Worm (Caenorhabditis elegans) whole organism, mixed stage, embryonic: ENCODE results near the gene Y38F2AR.12.

Source experiments
- M03D4.4 ChIP-seq: sonication (generic microtip); optimal IDR thresholded peaks from 2 replicates; lab custom pipeline; 2017; ENCODE audit warnings: mild to moderate bottlenecking, missing genetic modification characterization, missing compliant biosample characterization
- bed-3 ChIP-seq: fragments of 200-800 bp; sonication (Bioruptor generic); optimal IDR thresholded peaks from 3 replicates; lab custom pipeline; 2018; ENCODE audit warnings: mild to moderate bottlenecking, missing genetic modification characterization, moderate library complexity, missing compliant biosample characterization
- blmp-1 ChIP-seq: fragments of 150-350 bp; optimal IDR thresholded peaks from 2 replicates; lab custom pipeline; 2014; ENCODE audit warnings: missing biosample characterization, missing genetic modification characterization
- ceh-39 ChIP-seq: fragments of 150-350 bp; optimal IDR thresholded peaks from 2 replicates; lab custom pipeline; 2014; ENCODE audit warnings: missing biosample characterization, missing genetic modification characterization
- ceh-43 ChIP-seq: fragments of 200-800 bp; sonication (Bioruptor generic); optimal IDR thresholded peaks from 2 replicates; lab custom pipeline; 2018; ENCODE audit warnings: mild to moderate bottlenecking, missing genetic modification characterization, moderate library complexity, missing compliant biosample characterization
- ceh-83 ChIP-seq: fragments of 200-800 bp; sonication (Bioruptor generic); optimal IDR thresholded peaks from 2 replicates; lab custom pipeline; 2018; ENCODE audit warnings: mild to moderate bottlenecking, missing genetic modification characterization, missing compliant biosample characterization
- ces-1 ChIP-seq: fragments of 150-350 bp; optimal IDR thresholded peaks from 2 replicates; lab custom pipeline; 2014; ENCODE audit warnings: missing biosample characterization, missing genetic modification reagents, missing genetic modification characterization
- cnd-1 ChIP-seq: fragments of 200-800 bp; sonication (Bioruptor generic); optimal IDR thresholded peaks from 2 replicates; lab custom pipeline; 2018; ENCODE audit warnings: mild to moderate bottlenecking, missing genetic modification characterization, missing compliant biosample characterization
- drap-1 ChIP-seq: fragments of 200-800 bp; sonication (Bioruptor generic); optimal IDR thresholded peaks from 3 replicates; lab custom pipeline; 2018; ENCODE audit warnings: mild to moderate bottlenecking, missing genetic modification characterization, missing compliant biosample characterization
- elt-1 ChIP-seq: sonication (generic microtip); optimal IDR thresholded peaks from 2 replicates; lab custom pipeline; 2017; ENCODE audit warnings: missing genetic modification characterization, mild to moderate bottlenecking, missing compliant biosample characterization, antibody characterized with exemption, moderate library complexity, borderline replicate concordance; ENCODE audit not compliant: insufficient read depth
- elt-3 ChIP-seq: fragments of 150-350 bp; optimal IDR thresholded peaks from 2 replicates; lab custom pipeline; 2014; ENCODE audit warnings: missing biosample characterization, missing genetic modification characterization
- flh-1 ChIP-seq: fragments of 200-800 bp; sonication (Bioruptor generic); optimal IDR thresholded peaks from 2 replicates; lab custom pipeline; 2018; ENCODE audit warnings: mild to moderate bottlenecking, missing genetic modification characterization, moderate library complexity, missing compliant biosample characterization
- hlh-1 ChIP-seq: fragments of 150-350 bp; optimal IDR thresholded peaks from 2 replicates; lab custom pipeline; 2014; ENCODE audit warnings: missing biosample characterization, missing genetic modification reagents, missing genetic modification characterization
- lin-13 ChIP-seq: fragments of 150-350 bp; optimal IDR thresholded peaks from 2 replicates; lab custom pipeline; 2014; ENCODE audit warnings: missing biosample characterization, missing genetic modification characterization
- lsy-2 ChIP-seq: fragments of 150-350 bp; optimal IDR thresholded peaks from 2 replicates; lab custom pipeline; 2014; ENCODE audit warnings: missing biosample characterization, missing genetic modification characterization
- mab-5 ChIP-seq: fragments of 150-350 bp; optimal IDR thresholded peaks from 2 replicates; lab custom pipeline; 2014; ENCODE audit warnings: missing biosample characterization, missing genetic modification characterization
- mep-1 ChIP-seq: fragments of 150-350 bp; optimal IDR thresholded peaks from 2 replicates; lab custom pipeline; 2017; ENCODE audit warnings: missing biosample characterization, missing genetic modification reagents, missing genetic modification characterization, inconsistent platforms
- mls-2 ChIP-seq: sonication (generic microtip); optimal IDR thresholded peaks from 2 replicates; lab custom pipeline; 2016; ENCODE audit warnings: mild to moderate bottlenecking, missing genetic modification characterization, moderate library complexity, missing compliant biosample characterization
- nhr-12 ChIP-seq: fragments of 150-350 bp; optimal IDR thresholded peaks from 2 replicates; lab custom pipeline; 2014; ENCODE audit warnings: missing biosample characterization, missing genetic modification characterization
- nhr-2 ChIP-seq: fragments of 150-350 bp; optimal IDR thresholded peaks from 2 replicates; lab custom pipeline; 2014; ENCODE audit warnings: missing biosample characterization, missing genetic modification characterization
- nhr-237 ChIP-seq: fragments of 150-350 bp; optimal IDR thresholded peaks from 2 replicates; lab custom pipeline; 2014; ENCODE audit warnings: missing biosample characterization, missing genetic modification characterization
- nhr-28 ChIP-seq: fragments of 150-350 bp; optimal IDR thresholded peaks from 2 replicates; lab custom pipeline; 2014; ENCODE audit warnings: missing biosample characterization, missing genetic modification characterization
- nhr-76 ChIP-seq: sonication (generic microtip); optimal IDR thresholded peaks from 2 replicates; lab custom pipeline; 2017; ENCODE audit warnings: missing biosample characterization, missing genetic modification characterization
- sem-2 ChIP-seq: fragments of 200-800 bp; sonication (Bioruptor generic); optimal IDR thresholded peaks from 2 replicates; lab custom pipeline; 2018; ENCODE audit warnings: mild to moderate bottlenecking, missing genetic modification characterization, missing compliant biosample characterization
- snpc-4 ChIP-seq: fragments of 150-350 bp; optimal IDR thresholded peaks from 2 replicates; lab custom pipeline; 2014; ENCODE audit warnings: missing biosample characterization, missing genetic modification characterization
- sptf-1 ChIP-seq: sonication (generic microtip); optimal IDR thresholded peaks from 2 replicates; lab custom pipeline; 2017; ENCODE audit warnings: mild to moderate bottlenecking, missing genetic modification characterization, moderate library complexity, missing compliant biosample characterization
- tbx-8 ChIP-seq: fragments of 200-800 bp; sonication (Bioruptor generic); optimal IDR thresholded peaks from 2 replicates; lab custom pipeline; 2018; ENCODE audit warnings: mild to moderate bottlenecking, missing genetic modification characterization, moderate library complexity, missing compliant biosample characterization
- unc-120 ChIP-seq: sonication (generic microtip); optimal IDR thresholded peaks from 2 replicates; lab custom pipeline; 2017; ENCODE audit warnings: missing genetic modification characterization, missing compliant biosample characterization; ENCODE audit not compliant: poor library complexity, severe bottlenecking
- unc-39 ChIP-seq: fragments of 150-350 bp; optimal IDR thresholded peaks from 2 replicates; lab custom pipeline; 2014; ENCODE audit warnings: missing biosample characterization, missing genetic modification characterization
- unc-62 ChIP-seq: fragments of 150-350 bp; optimal IDR thresholded peaks from 2 replicates; lab custom pipeline; 2014; ENCODE audit warnings: missing biosample characterization, missing genetic modification reagents, missing genetic modification characterization
- zip-8 ChIP-seq: fragments of 150-350 bp; optimal IDR thresholded peaks from 2 replicates; lab custom pipeline; 2014; ENCODE audit warnings: missing biosample characterization, missing genetic modification characterization
- ztf-11 ChIP-seq: fragments of 150-350 bp; optimal IDR thresholded peaks from 2 replicates; lab custom pipeline; 2014; ENCODE audit warnings: missing biosample characterization, missing genetic modification characterization

Y38F2AR.12 gene

ce11 chrIV:2407704-2408103, 4.5 kb downstream of the Y38F2AR.12 start:
- TF ChIP-seq elt-3 (tag; lab: Kevin White, UChicago) = no peak
- TF ChIP-seq zip-8 (tag; lab: Kevin White, UChicago) = no peak
- TF ChIP-seq ceh-83 = no peak
- TF ChIP-seq unc-120 (tag; lab: Kevin White, UChicago) = no peak
- no peak for TF ChIP-seq nhr-76 (tag; lab: Kevin White, UChicago)
- no peak for TF ChIP-seq ceh-39 (tag; lab: Kevin White, UChicago)
- no peak for TF ChIP-seq flh-1 (GFP tag; lab: Kevin White, UChicago)
- no peak for TF ChIP-seq bed-3
- no peak for TF ChIP-seq unc-62 (GFP tag; lab: Kevin White, UChicago)
- no peak for TF ChIP-seq M03D4.4 (tag; lab: Kevin White, UChicago)
- TF ChIP-seq nhr-2 (tag; lab: Kevin White, UChicago) = no peak
- no peak for TF ChIP-seq drap-1 (GFP tag; lab: Kevin White, UChicago)
- TF ChIP-seq lsy-2 (tag; lab: Kevin White, UChicago) = no peak
- TF ChIP-seq mep-1 (tag; lab: Kevin White, UChicago) = no peak
- TF ChIP-seq lin-13 (tag; lab: Kevin White, UChicago) = no peak

DNA sequence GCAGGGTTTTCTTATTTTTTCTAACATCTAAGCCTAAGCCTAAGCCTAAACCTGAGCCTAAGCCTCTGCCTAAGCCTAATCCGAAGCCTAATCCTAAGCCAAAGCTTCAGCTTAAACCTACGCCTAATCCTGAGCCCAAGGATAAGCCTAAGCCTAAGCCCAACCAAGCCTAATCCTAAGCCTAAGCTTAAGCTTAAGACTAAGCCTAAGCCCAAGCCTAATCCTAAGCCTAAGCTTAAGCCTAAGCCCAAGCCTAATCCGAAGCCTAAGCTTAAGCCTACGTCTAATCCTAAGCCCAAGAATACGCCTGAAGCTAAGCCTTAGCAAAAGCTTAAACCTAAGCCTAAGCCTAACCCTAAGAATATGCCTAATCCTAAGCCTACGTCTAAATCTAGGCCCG, 8.8 kb downstream of the Y38F2AR.12 start:
- TF ChIP-seq mep-1 (tag; lab: Kevin White, UChicago) (no peak), ztf-11 (no peak), snpc-4 (no peak), elt-1 (tag; lab: Kevin White, UChicago) (no peak), flh-1 (GFP tag; lab: Kevin White, UChicago) (no peak), nhr-12 (tag; lab: Kevin White, UChicago) (no peak), mls-2 (tag; lab: Kevin White, UChicago) (no peak), tbx-8 (GFP tag; lab: Kevin White, UChicago) (no peak), ceh-43 (GFP tag; lab: Kevin White, UChicago) (no peak), ces-1 (GFP tag; lab: Kevin White, UChicago) (no peak), unc-120 (tag; lab: Kevin White, UChicago) (no peak), elt-3 (tag; lab: Kevin White, UChicago) (no peak), ceh-39 (tag; lab: Kevin White, UChicago) (no peak), drap-1 (GFP tag; lab: Kevin White, UChicago) (no peak), M03D4.4 (tag; lab: Kevin White, UChicago) (no peak)

DNA sequence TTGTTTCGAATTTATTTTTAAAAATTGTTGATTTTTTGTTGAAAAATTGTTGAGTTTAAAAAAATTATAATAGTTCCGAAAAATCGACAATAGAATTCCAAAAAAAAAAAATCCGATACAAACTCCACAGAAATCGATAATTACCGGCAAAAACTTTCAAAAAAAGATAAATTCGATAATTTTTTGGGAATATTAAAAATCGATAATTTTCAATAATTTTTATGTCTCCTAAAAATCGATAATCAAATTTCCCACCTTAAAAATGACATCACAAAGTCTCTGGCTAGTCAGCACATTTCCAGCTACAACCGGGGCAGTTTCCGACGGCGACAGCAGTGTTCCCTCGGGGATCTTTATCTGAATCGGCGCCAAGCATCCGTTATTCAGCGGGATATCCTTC, 11.6 kb downstream of the Y38F2AR.12 start:
- no peak for TF ChIP-seq mab-5 (tag; lab: Kevin White, UChicago)
- no peak for TF ChIP-seq elt-1 (tag; lab: Kevin White, UChicago)
- TF ChIP-seq ceh-39 (tag; lab: Kevin White, UChicago) = no peak
- no peak for TF ChIP-seq cnd-1 (tag; lab: Kevin White, UChicago)
- no peak for TF ChIP-seq unc-39 (tag; lab: Kevin White, UChicago)
- no peak for TF ChIP-seq flh-1 (GFP tag; lab: Kevin White, UChicago)
- no peak for TF ChIP-seq nhr-237 (tag; lab: Kevin White, UChicago)
- TF ChIP-seq mls-2 (tag; lab: Kevin White, UChicago) = no peak
- no peak for TF ChIP-seq ztf-11
- no peak for TF ChIP-seq M03D4.4 (tag; lab: Kevin White, UChicago)
- no peak for TF ChIP-seq nhr-28
- no peak for TF ChIP-seq bed-3
- TF ChIP-seq sptf-1 = no peak
- no peak for TF ChIP-seq blmp-1 (tag; lab: Kevin White, UChicago)

DNA sequence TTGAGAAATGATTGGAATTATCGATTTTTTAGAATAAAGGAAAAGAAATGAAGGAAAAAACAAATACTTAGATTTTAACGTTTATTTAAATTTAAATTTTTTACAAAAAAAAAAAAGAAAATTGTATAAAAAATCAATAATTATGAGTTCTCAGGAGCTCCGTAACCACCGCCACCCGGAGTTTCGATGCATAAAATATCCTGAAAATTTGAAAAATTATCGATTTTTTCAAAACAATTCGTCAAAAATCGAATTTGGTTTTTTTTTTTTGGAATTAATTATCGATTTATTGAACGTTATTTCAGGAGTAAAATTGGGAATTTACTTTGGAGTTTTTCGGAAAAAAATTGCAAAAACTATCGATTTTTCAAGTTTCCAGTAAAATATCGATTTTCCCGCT, 12.8 kb downstream of the Y38F2AR.12 start, which contains the start of gene Y38F2AR.10:
Gene Y38F2AR.10, minus strand, starts transcription at position 101 of the 400 bp plus-strand sequence.
- no peak for TF ChIP-seq blmp-1 (tag; lab: Kevin White, UChicago)
- TF ChIP-seq flh-1 (GFP tag; lab: Kevin White, UChicago) = no peak
- TF ChIP-seq mep-1 (tag; lab: Kevin White, UChicago) = no peak
- TF ChIP-seq nhr-2 (tag; lab: Kevin White, UChicago) = no peak
- TF ChIP-seq ceh-43 (GFP tag; lab: Kevin White, UChicago) = no peak
- TF ChIP-seq hlh-1 (tag; lab: Kevin White, UChicago) = no peak
- no peak for TF ChIP-seq sem-2
- no peak for TF ChIP-seq lsy-2 (tag; lab: Kevin White, UChicago)
- no peak for TF ChIP-seq mls-2 (tag; lab: Kevin White, UChicago)
- TF ChIP-seq nhr-12 (tag; lab: Kevin White, UChicago) = no peak
- TF ChIP-seq mab-5 (tag; lab: Kevin White, UChicago) = no peak
- no peak for TF ChIP-seq unc-39 (tag; lab: Kevin White, UChicago)
- no peak for TF ChIP-seq unc-120 (tag; lab: Kevin White, UChicago)
- TF ChIP-seq nhr-237 (tag; lab: Kevin White, UChicago) = no peak
- no peak for TF ChIP-seq zip-8 (tag; lab: Kevin White, UChicago)
- TF ChIP-seq M03D4.4 (tag; lab: Kevin White, UChicago) = no peak
- no peak for TF ChIP-seq ceh-83
- no peak for TF ChIP-seq sptf-1
- no peak for TF ChIP-seq snpc-4
- no peak for TF ChIP-seq elt-3 (tag; lab: Kevin White, UChicago)
